Worm (Caenorhabditis elegans) whole organism, L4/young adult: ENCODE measurements around the gene act-2.

ENCODE experiments used
- W03F9.2 ChIP-seq: fragments of 150-350 bp; optimal IDR thresholded peaks from 2 replicates; lab custom pipeline; 2014; ENCODE audit warnings: missing biosample characterization, missing genetic modification characterization
- dao-5 ChIP-seq: sonication (generic microtip); optimal IDR thresholded peaks from 2 replicates; lab custom pipeline; 2016; ENCODE audit warnings: missing genotype, missing genetic modification characterization, moderate library complexity, missing compliant biosample characterization
- him-1 ChIP-seq: sonication (generic microtip); optimal IDR thresholded peaks from 2 replicates; lab custom pipeline; 2016; ENCODE audit warnings: missing genotype, missing genetic modification reagents, missing genetic modification characterization, missing compliant biosample characterization

act-2 gene

ce11 chrV:11027740-11028139 lies 50.2 kb downstream of the act-2 start:
- TF ChIP-seq W03F9.2 (tag; lab: Kevin White, UChicago) (no peak), dao-5 (tag; lab: Kevin White, UChicago) (no peak), him-1 (tag; lab: Kevin White, UChicago) (no peak)
